Worm (Caenorhabditis elegans) whole organism, early embryonic: ENCODE measurements around the gene chca-1.

Experiments used
- B0310.2 ChIP-seq: sonication (generic microtip); optimal IDR thresholded peaks from 2 replicates; lab custom pipeline; 2016; ENCODE audit warnings: mild to moderate bottlenecking, missing genetic modification characterization, missing compliant biosample characterization
- F13C5.2 ChIP-seq: sonication (generic microtip); optimal IDR thresholded peaks from 2 replicates; lab custom pipeline; 2017; ENCODE audit warnings: mild to moderate bottlenecking, missing genetic modification characterization, inconsistent platforms, missing compliant biosample characterization
- aly-1 ChIP-seq: sonication (generic microtip); optimal IDR thresholded peaks from 2 replicates; lab custom pipeline; 2016; ENCODE audit warnings: missing genetic modification characterization, missing compliant biosample characterization
- ama-1 ChIP-seq: fragments of 150-350 bp; optimal IDR thresholded peaks from 2 replicates; lab custom pipeline; 2014
- ceh-13 ChIP-seq: fragments of 200-800 bp; sonication (Bioruptor generic); optimal IDR thresholded peaks from 2 replicates; lab custom pipeline; 2018; ENCODE audit warnings: mild to moderate bottlenecking, missing genetic modification characterization, missing compliant biosample characterization
- ceh-36 ChIP-seq: sonication (generic microtip); optimal IDR thresholded peaks from 2 replicates; lab custom pipeline; 2016; ENCODE audit warnings: missing genetic modification characterization, inconsistent platforms, missing compliant biosample characterization
- ets-7 ChIP-seq: sonication (generic microtip); optimal IDR thresholded peaks from 2 replicates; lab custom pipeline; 2016; ENCODE audit warnings: missing genotype, missing genetic modification characterization, missing compliant biosample characterization
- flt-1 ChIP-seq: fragments of 200-800 bp; sonication (Bioruptor generic); IDR thresholded peaks from 2 replicates; pipeline ENCODE4 v1.3.6; 2022; ENCODE audit warnings: missing genetic modification characterization, missing compliant biosample characterization
- hmbx-1 ChIP-seq: sonication (generic microtip); optimal IDR thresholded peaks from 2 replicates; lab custom pipeline; 2016; ENCODE audit warnings: mild to moderate bottlenecking, missing genetic modification characterization, missing compliant biosample characterization
- hmg-4 ChIP-seq: fragments of 200-800 bp; sonication (Bioruptor generic); optimal IDR thresholded peaks from 2 replicates; lab custom pipeline; 2018; ENCODE audit warnings: mild to moderate bottlenecking, missing genetic modification characterization, missing compliant biosample characterization
- hnd-1 ChIP-seq: sonication (generic microtip); optimal IDR thresholded peaks from 2 replicates; lab custom pipeline; 2016; ENCODE audit warnings: missing genetic modification characterization, missing compliant biosample characterization
- pes-1 ChIP-seq: fragments of 200-800 bp; sonication (Bioruptor generic); IDR thresholded peaks from 2 replicates; pipeline ENCODE4 v1.3.6; 2022; ENCODE audit warnings: missing genetic modification reagents, missing genetic modification characterization, missing compliant biosample characterization
- scrt-1 ChIP-seq: fragments of 200-800 bp; sonication (Bioruptor generic); IDR thresholded peaks from 2 replicates; pipeline ENCODE4 v1.3.6; 2022; ENCODE audit warnings: missing genetic modification characterization, missing compliant biosample characterization
- sea-1 ChIP-seq: fragments of 200-800 bp; sonication (Bioruptor generic); conservative IDR thresholded peaks from 2 replicates; pipeline ENCODE4 v1.3.6; 2022; ENCODE audit warnings: missing genetic modification characterization, missing compliant biosample characterization
- tbx-11 ChIP-seq: fragments of 200-800 bp; sonication (Bioruptor generic); IDR thresholded peaks from 2 replicates; pipeline ENCODE4 v1.3.6; 2022; ENCODE audit warnings: missing genetic modification characterization, missing compliant biosample characterization
- tbx-37 ChIP-seq: fragments of 200-800 bp; sonication (Bioruptor generic); conservative IDR thresholded peaks from 2 replicates; pipeline ENCODE4 v1.3.6; 2022; ENCODE audit warnings: missing genetic modification reagents, missing genetic modification characterization, missing compliant biosample characterization
- tra-4 ChIP-seq: sonication (generic microtip); optimal IDR thresholded peaks from 2 replicates; lab custom pipeline; 2017; ENCODE audit warnings: missing genetic modification characterization, missing compliant biosample characterization

Gene chca-1

ce11 chrIV:9697869-9698268 lies 46.7 kb downstream of the chca-1 start:
- TF ChIP-seq sea-1 (GFP tag; lab: Robert Waterston, UW) (no peak), pes-1 (GFP tag; lab: Robert Waterston, UW) (no peak), tbx-11 (GFP tag; lab: Robert Waterston, UW) (no peak), ceh-36 (tag; lab: Kevin White, UChicago) (no peak), tra-4 (tag; lab: Kevin White, UChicago) (no peak), tbx-37 (no peak), ceh-13 (no peak), F13C5.2 (no peak), hnd-1 (no peak), hmbx-1 (tag; lab: Kevin White, UChicago) (no peak), flt-1 (GFP tag; lab: Robert Waterston, UW) (no peak), hmg-4 (GFP tag; lab: Kevin White, UChicago) (no peak), aly-1 (tag; lab: Kevin White, UChicago) (no peak), ama-1 (lab: Kevin White, UChicago) (no peak), B0310.2 (tag; lab: Kevin White, UChicago) (no peak), scrt-1 (GFP tag; lab: Robert Waterston, UW) (no peak), ets-7 (tag; lab: Kevin White, UChicago) (no peak)

- no peak for TF ChIP-seq ceh-36 (tag; lab: Kevin White, UChicago)
- TF ChIP-seq B0310.2 (tag; lab: Kevin White, UChicago) = no peak
- TF ChIP-seq flt-1 (GFP tag; lab: Robert Waterston, UW) = no peak
- no peak for TF ChIP-seq ama-1 (lab: Kevin White, UChicago)
- no peak for TF ChIP-seq ceh-13
- no peak for TF ChIP-seq tbx-11 (GFP tag; lab: Robert Waterston, UW)
- no peak for TF ChIP-seq pes-1 (GFP tag; lab: Robert Waterston, UW)
- TF ChIP-seq scrt-1 (GFP tag; lab: Robert Waterston, UW) = no peak
- TF ChIP-seq hmbx-1 (tag; lab: Kevin White, UChicago) = no peak
- no peak for TF ChIP-seq hmg-4 (GFP tag; lab: Kevin White, UChicago)
- TF ChIP-seq tbx-37 = no peak
- TF ChIP-seq ets-7 (tag; lab: Kevin White, UChicago) = no peak
- no peak for TF ChIP-seq F13C5.2
Observed at ce11 chrIV:9699062-9699461, 47.9 kb downstream of the chca-1 start.
